Worm (Caenorhabditis elegans) whole organism, L1 larva: ENCODE measurements around the gene lgg-3.
A peak's percentile ranks its signal among the peaks of the same experiment; 100 is the strongest.

ENCODE experiments used
- C04F5.9 ChIP-seq: sonication (generic microtip); optimal IDR thresholded peaks from 2 replicates; lab custom pipeline; 2016; ENCODE audit warnings: missing genetic modification characterization, missing compliant biosample characterization
- Y116A8C.19 ChIP-seq: sonication (generic microtip); optimal IDR thresholded peaks from 2 replicates; lab custom pipeline; 2016; ENCODE audit warnings: missing compliant biosample characterization, missing genetic modification characterization, borderline replicate concordance
- aha-1 ChIP-seq: fragments of 150-350 bp; optimal IDR thresholded peaks from 2 replicates; lab custom pipeline; 2014; ENCODE audit warnings: missing biosample characterization, missing genetic modification characterization
- alr-1 ChIP-seq: fragments of 200-800 bp; sonication (Bioruptor generic); optimal IDR thresholded peaks from 2 replicates; lab custom pipeline; 2018; ENCODE audit warnings: borderline replicate concordance, mild to moderate bottlenecking, missing genetic modification characterization, missing compliant biosample characterization
- aly-2 ChIP-seq: fragments of 150-350 bp; optimal IDR thresholded peaks from 2 replicates; lab custom pipeline; 2014; ENCODE audit warnings: missing biosample characterization, missing genetic modification characterization
- ama-1 ChIP-seq: fragments of 150-350 bp; optimal IDR thresholded peaks from 2 replicates; lab custom pipeline; 2014
- ceh-8 ChIP-seq: fragments of 200-800 bp; sonication (Bioruptor generic); optimal IDR thresholded peaks from 2 replicates; lab custom pipeline; 2018; ENCODE audit warnings: mild to moderate bottlenecking, missing genetic modification characterization, moderate library complexity, missing compliant biosample characterization
- ceh-90 ChIP-seq: sonication (generic microtip); optimal IDR thresholded peaks from 2 replicates; lab custom pipeline; 2016; ENCODE audit warnings: missing genetic modification characterization, missing compliant biosample characterization
- ces-1 ChIP-seq: fragments of 150-350 bp; optimal IDR thresholded peaks from 2 replicates; lab custom pipeline; 2014; ENCODE audit warnings: missing biosample characterization, missing genetic modification reagents, missing genetic modification characterization
- efl-1 ChIP-seq, 4 experiments: fragments of 150-350 bp; optimal IDR thresholded peaks in 3 of 4; peaks in 1 of 4; 1 replicate in 1 of 4; 2 replicates in 3 of 4; lab custom pipeline; 2014; ENCODE audit warnings: missing biosample characterization in 2 of 4, missing genetic modification characterization in 2 of 4, missing genetic modification reagents in 2 of 4
- egl-13 ChIP-seq: sonication (generic microtip); optimal IDR thresholded peaks from 2 replicates; lab custom pipeline; 2016; ENCODE audit warnings: missing genotype, missing genetic modification reagents, missing genetic modification characterization, missing compliant biosample characterization
- elt-3 ChIP-seq, 6 experiments: fragments of 150-350 bp in 1 of 6; sonication (generic microtip); optimal IDR thresholded peaks; 2 replicates each; lab custom pipeline; 2017 to 2018; ENCODE audit warnings: missing biosample characterization in 6 of 6, missing genetic modification characterization in 6 of 6, inconsistent platforms in 1 of 6
- fkh-4 ChIP-seq: sonication (generic microtip); optimal IDR thresholded peaks from 2 replicates; lab custom pipeline; 2016; ENCODE audit warnings: missing compliant biosample characterization, missing genetic modification characterization, borderline replicate concordance
- grh-1 ChIP-seq: fragments of 200-800 bp; sonication (Bioruptor generic); IDR thresholded peaks from 2 replicates; pipeline ENCODE4 v1.3.6; 2022; ENCODE audit warnings: missing genetic modification reagents, missing genetic modification characterization, missing compliant biosample characterization
- lin-15B ChIP-seq: fragments of 150-350 bp; sonication (generic microtip); optimal IDR thresholded peaks from 3 replicates; lab custom pipeline; 2014; ENCODE audit warnings: missing biosample characterization, missing genetic modification characterization
- lin-35 ChIP-seq, 2 experiments: fragments of 150-350 bp; optimal IDR thresholded peaks; 2 replicates each; lab custom pipeline; 2014; ENCODE audit warnings: missing biosample characterization in 2 of 2, missing genetic modification characterization in 2 of 2, missing genetic modification reagents in 2 of 2
- lsy-2 ChIP-seq, 2 experiments: fragments of 150-350 bp; optimal IDR thresholded peaks; 2 replicates each; lab custom pipeline; 2014; ENCODE audit warnings: missing biosample characterization in 2 of 2, missing genetic modification characterization in 2 of 2
- mdl-1 ChIP-seq, 2 experiments: fragments of 150-350 bp; optimal IDR thresholded peaks; 2 replicates each; lab custom pipeline; 2014 to 2017; ENCODE audit warnings: missing biosample characterization in 2 of 2, missing genetic modification characterization in 2 of 2, inconsistent platforms in 1 of 2
- mep-1 ChIP-seq: fragments of 150-350 bp; optimal IDR thresholded peaks from 2 replicates; lab custom pipeline; 2014; ENCODE audit warnings: missing biosample characterization, missing genetic modification characterization
- nhr-20 ChIP-seq: sonication (generic microtip); optimal IDR thresholded peaks from 2 replicates; lab custom pipeline; 2016; ENCODE audit warnings: mild to moderate bottlenecking, missing genetic modification characterization, missing compliant biosample characterization
- nhr-47 ChIP-seq: sonication (generic microtip); optimal IDR thresholded peaks from 2 replicates; lab custom pipeline; 2016; ENCODE audit warnings: mild to moderate bottlenecking, missing genetic modification characterization, moderate library complexity, missing compliant biosample characterization
- nhr-71 ChIP-seq: sonication (generic microtip); optimal IDR thresholded peaks from 2 replicates; lab custom pipeline; 2016; ENCODE audit warnings: mild to moderate bottlenecking, missing genetic modification characterization, moderate library complexity, missing compliant biosample characterization
- nhr-76 ChIP-seq: sonication (generic microtip); optimal IDR thresholded peaks from 2 replicates; lab custom pipeline; 2017; ENCODE audit warnings: missing biosample characterization, missing genetic modification characterization
- nhr-85 ChIP-seq: sonication (generic microtip); peaks from one replicate; lab custom pipeline; 2016; ENCODE audit warnings: missing genetic modification characterization, inconsistent platforms, missing compliant biosample characterization
- nhr-90 ChIP-seq: sonication (generic microtip); optimal IDR thresholded peaks from 2 replicates; lab custom pipeline; 2016; ENCODE audit warnings: mild to moderate bottlenecking, missing genetic modification characterization, missing compliant biosample characterization; ENCODE audit not compliant: poor library complexity
- pqm-1 ChIP-seq: sonication (generic microtip); optimal IDR thresholded peaks from 3 replicates; lab custom pipeline; 2017; ENCODE audit warnings: missing biosample characterization, missing genetic modification characterization
- rnt-1 ChIP-seq: sonication (generic microtip); optimal IDR thresholded peaks from 2 replicates; lab custom pipeline; 2016; ENCODE audit warnings: mild to moderate bottlenecking, missing genetic modification characterization, moderate library complexity, missing compliant biosample characterization
- skn-1 ChIP-seq: fragments of 150-350 bp; optimal IDR thresholded peaks from 2 replicates; lab custom pipeline; 2014; ENCODE audit warnings: missing biosample characterization, missing genetic modification characterization
- sptf-1 ChIP-seq: fragments of 150-350 bp; optimal IDR thresholded peaks from 2 replicates; lab custom pipeline; 2014; ENCODE audit warnings: missing biosample characterization, missing genetic modification characterization
- tbx-2 ChIP-seq: sonication (generic microtip); optimal IDR thresholded peaks from 2 replicates; lab custom pipeline; 2016; ENCODE audit warnings: missing genetic modification characterization, missing compliant biosample characterization
- unc-98 ChIP-seq: fragments of 200-800 bp; sonication (Bioruptor generic); IDR thresholded peaks from 2 replicates; pipeline ENCODE4 v1.3.6; 2022; ENCODE audit warnings: missing genetic modification characterization, missing compliant biosample characterization
- xbp-1 ChIP-seq: sonication (generic microtip); optimal IDR thresholded peaks from 2 replicates; lab custom pipeline; 2016; ENCODE audit warnings: missing genetic modification characterization, missing compliant biosample characterization
- ztf-11 ChIP-seq, 2 experiments: sonication (generic microtip); optimal IDR thresholded peaks; 2 replicates each; lab custom pipeline; 2016 to 2017; ENCODE audit warnings: missing genetic modification characterization in 2 of 2, missing biosample characterization in 1 of 2, missing compliant biosample characterization in 1 of 2
- ztf-4 ChIP-seq: fragments of 150-350 bp; optimal IDR thresholded peaks from 2 replicates; lab custom pipeline; 2014; ENCODE audit warnings: missing biosample characterization, missing genetic modification characterization

Gene lgg-3

DNA sequence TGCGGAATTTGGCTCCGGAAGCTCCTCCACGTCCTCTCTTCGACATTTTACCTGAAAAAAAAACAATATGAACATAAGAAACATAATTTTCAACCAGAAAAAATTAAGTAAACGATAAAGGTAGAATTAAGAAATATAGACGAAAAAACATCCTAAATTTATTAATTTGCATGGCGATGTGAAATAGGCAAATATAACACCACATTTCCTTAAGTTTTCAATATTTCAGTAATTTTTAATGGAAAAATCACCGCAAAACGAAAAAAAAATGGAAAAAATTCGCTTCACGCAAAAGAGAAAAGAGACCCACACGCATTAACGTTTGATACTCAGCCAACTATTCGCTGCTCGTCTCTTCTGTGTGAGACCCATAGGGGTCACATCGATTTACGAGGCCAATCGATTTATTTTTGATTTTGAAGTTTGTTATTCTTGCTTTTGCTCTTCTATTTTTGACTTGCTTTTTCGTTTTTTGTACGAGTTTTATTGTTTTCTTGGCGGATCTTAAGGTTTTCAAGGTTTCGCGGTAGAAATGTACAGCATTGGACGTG is 8.3 kb upstream of the lgg-3 start, which contains the start of gene rpl-23 (continued):
- TF ChIP-seq mep-1 (tag; lab: Kevin White, UChicago) = peak; percentile 95
- TF ChIP-seq aly-2 (tag; lab: Kevin White, UChicago) = peak; percentile 72
- peak; percentile 91 for TF ChIP-seq nhr-47 (tag; lab: Kevin White, UChicago)
- TF ChIP-seq unc-98 (GFP tag; lab: Robert Waterston, UW) = no peak
- TF ChIP-seq xbp-1 (tag; lab: Kevin White, UChicago) = peak; percentile 92
- TF ChIP-seq lsy-2 (tag; optimal IDR thresholded peaks at IDR 0.05; lab: Kevin White, UChicago) = peak; percentile 94 to 97
- no peak for TF ChIP-seq pqm-1 (tag; lab: Kevin White, UChicago)
- TF ChIP-seq fkh-4 (tag; lab: Kevin White, UChicago) = peak; percentile 43
- TF ChIP-seq mdl-1 (tag; optimal IDR thresholded peaks at IDR 0.05; lab: Kevin White, UChicago) = peak in 1 of 2 experiments; percentile 83
- TF ChIP-seq, all 84 proteins: peak for 61

DNA sequence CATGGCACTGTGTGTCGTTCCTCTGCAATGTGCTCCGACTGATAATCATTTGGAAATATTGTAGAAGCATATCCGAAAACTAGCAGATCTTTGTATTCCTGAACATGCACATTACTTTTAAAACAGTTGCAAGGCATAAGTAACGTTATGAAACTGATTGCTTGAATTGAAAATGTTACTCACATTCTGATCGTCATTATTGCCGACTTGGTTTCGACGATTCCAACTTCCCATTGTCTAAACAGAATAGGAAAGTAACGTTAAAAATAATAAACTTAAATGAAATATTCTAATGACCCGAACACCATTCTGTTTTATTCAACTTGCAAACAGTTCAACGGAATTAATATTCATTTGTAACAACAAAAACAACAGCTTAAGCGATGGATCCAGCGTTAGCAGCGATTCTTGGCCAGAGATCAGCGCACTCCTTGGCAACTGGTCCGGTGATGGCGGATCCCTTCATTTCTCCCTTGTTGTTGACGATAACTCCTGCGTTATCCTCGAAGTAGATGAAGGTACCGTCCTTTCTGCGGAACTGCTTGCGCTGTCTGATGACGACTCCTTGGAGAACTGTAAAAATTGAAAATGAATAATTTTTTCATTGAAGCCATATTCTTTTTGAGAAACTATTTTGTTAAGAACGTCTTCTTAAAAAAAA is 7.5 kb upstream of the lgg-3 start, which contains the start of gene swp-1:
Gene swp-1 (minus strand): TSS at position 298 of the 661 bp plus-strand sequence.
- no peak for TF ChIP-seq pqm-1 (tag; lab: Kevin White, UChicago)
- no peak for TF ChIP-seq rnt-1 (tag; lab: Kevin White, UChicago)
- peak in 1 of 2 experiments; percentile 26 for TF ChIP-seq lsy-2 (tag; optimal IDR thresholded peaks at IDR 0.05; lab: Kevin White, UChicago)
- no peak for TF ChIP-seq efl-1 (optimal IDR thresholded peaks at IDR 0.05; lab: Kevin White, UChicago)
- no peak for TF ChIP-seq efl-1 (GFP tag; optimal IDR thresholded peaks at IDR 0.05 in 1 of 2; lab: Kevin White, UChicago)
- TF ChIP-seq nhr-71 (tag; lab: Kevin White, UChicago) = peak; percentile 13
- peak; percentile 49 for TF ChIP-seq nhr-85 (tag; lab: Kevin White, UChicago)
- no peak for TF ChIP-seq ztf-11 (tag; optimal IDR thresholded peaks at IDR 0.05; lab: Kevin White, UChicago)

DNA sequence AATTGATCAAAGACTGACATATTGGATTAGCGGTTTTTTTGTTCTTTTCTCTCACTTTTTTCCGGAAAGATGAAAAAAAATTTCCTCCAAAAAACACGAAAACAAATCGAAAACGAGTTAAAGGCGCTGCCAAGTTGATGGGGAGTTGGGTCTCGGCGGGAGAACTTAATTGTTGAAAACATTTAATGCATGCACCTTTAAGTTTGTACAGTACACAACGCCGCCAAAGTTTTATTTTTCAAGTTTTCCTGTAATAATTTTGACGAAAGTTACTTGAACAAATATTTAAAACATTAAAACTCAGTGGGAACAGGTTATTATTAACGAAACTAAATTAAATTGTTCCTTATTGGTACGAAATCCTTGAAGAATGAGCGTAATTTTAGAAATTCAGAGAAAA is 3.7 kb upstream of the lgg-3 start:
- TF ChIP-seq aha-1 (tag; lab: Kevin White, UChicago) = no peak
- no peak for TF ChIP-seq ceh-90 (tag; lab: Kevin White, UChicago)
- no peak for TF ChIP-seq nhr-85 (tag; lab: Kevin White, UChicago)
- TF ChIP-seq lin-35 (GFP tag; optimal IDR thresholded peaks at IDR 0.05; lab: Kevin White, UChicago) = no peak
- no peak for TF ChIP-seq sptf-1 (tag; lab: Kevin White, UChicago)
- TF ChIP-seq aly-2 (tag; lab: Kevin White, UChicago) = no peak
- TF ChIP-seq lin-15B (tag; lab: Kevin White, UChicago) = no peak

DNA sequence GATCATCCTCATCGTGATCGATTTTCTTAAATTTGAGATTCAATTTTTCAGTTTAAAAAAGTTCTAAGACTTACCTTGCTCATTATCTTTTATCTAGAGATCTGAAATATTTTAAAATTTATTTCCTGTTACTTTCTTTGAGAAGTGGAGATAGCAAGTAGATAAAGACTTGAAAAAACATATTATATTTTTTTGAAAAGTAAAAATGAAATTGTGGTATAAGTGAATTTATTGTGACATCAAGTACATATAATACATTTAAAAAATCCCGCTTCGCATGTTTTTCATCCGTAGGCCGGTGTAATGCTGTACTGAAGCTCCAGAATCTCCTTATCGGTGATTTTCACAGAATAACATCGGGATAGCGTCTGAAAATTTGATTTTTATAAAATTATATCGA is 547 bp downstream of the lgg-3 start, which contains the start of gene B0336.7:
Gene B0336.7 (minus strand): TSS at position 101 of the 400 bp plus-strand sequence.
- TF ChIP-seq elt-3 (tag; optimal IDR thresholded peaks at IDR 0.05; lab: Kevin White, UChicago) (no peak), nhr-47 (tag; lab: Kevin White, UChicago) (no peak), C04F5.9 (tag; lab: Kevin White, UChicago) (no peak), nhr-90 (no peak), nhr-71 (tag; lab: Kevin White, UChicago) (no peak), ama-1 (no peak), ces-1 (GFP tag; lab: Kevin White, UChicago) (no peak), nhr-20 (tag; lab: Kevin White, UChicago) (no peak), alr-1 (tag; lab: Kevin White, UChicago) (no peak), ceh-8 (GFP tag; lab: Kevin White, UChicago) (no peak)

DNA sequence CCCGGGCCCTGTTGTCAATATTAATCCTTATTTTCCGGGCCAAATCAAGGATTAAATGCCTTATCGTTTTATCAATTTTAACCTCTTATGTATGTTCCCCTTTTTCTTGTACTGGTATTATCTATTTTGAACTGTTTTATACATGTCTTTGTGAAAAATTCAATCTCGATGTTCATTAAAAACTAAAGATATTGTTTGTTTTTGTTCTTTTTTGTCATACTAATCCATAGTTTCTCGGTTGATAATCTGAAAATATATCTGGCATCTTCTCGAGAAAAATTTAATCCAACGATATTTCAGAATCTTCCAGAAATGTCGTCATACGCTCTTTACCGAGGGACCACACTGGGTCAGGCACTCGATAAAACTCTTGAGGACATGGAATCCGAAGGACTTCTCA is 4.1 kb downstream of the lgg-3 start, which contains the start of gene B0336.13:
Gene B0336.13 (plus strand): TSS at position 301 of the 400 bp plus-strand sequence.
- TF ChIP-seq Y116A8C.19 (tag; lab: Kevin White, UChicago) = no peak
- TF ChIP-seq egl-13 (tag; lab: Kevin White, UChicago) = no peak
- TF ChIP-seq ztf-4 (tag; lab: Kevin White, UChicago) = no peak
- no peak for TF ChIP-seq tbx-2 (tag; lab: Kevin White, UChicago)
- TF ChIP-seq pqm-1 (tag; lab: Kevin White, UChicago) = no peak
- TF ChIP-seq nhr-76 (tag; lab: Kevin White, UChicago) = no peak
- no peak for TF ChIP-seq skn-1 (tag; lab: Kevin White, UChicago)
- TF ChIP-seq grh-1 = no peak
- TF ChIP-seq, all 84 proteins: peak for 0
